Worm (Caenorhabditis elegans): ENCODE results near the gene srt-59.

DNA sequence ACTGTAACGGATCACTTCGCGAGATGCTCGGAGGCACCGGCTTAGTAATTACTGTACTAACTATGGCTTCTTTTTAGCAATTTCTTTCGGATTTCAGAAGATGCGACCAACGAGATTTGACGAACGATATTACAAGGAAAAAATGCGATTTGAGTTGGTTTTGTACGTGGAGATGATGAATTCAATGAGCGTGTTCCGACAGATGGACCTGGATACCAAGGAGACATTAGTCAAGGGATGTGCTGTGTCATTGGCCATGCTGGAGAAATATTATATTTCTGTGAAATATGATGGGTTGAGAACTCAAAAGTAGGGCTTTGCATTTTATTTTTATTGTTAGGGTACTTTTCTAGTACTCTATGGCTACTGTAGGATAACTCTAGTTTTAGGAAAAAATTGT is 29.1 kb upstream of the srt-59 start:
- TF ChIP-seq fkh-10 (GFP tag; optimal IDR thresholded peaks at IDR 0.05) (no peak), rnt-1 (tag; optimal IDR thresholded peaks at IDR 0.05) (no peak), hlh-15 (tag; optimal IDR thresholded peaks at IDR 0.05) (no peak), ceh-6 (GFP tag; optimal IDR thresholded peaks at IDR 0.05) (no peak), ama-1 (optimal IDR thresholded peaks at IDR 0.05) (no peak), pqm-1 (tag; optimal IDR thresholded peaks at IDR 0.05) (no peak), nfya-1 (tag; optimal IDR thresholded peaks at IDR 0.05) (no peak), F13H6.1 (tag; optimal IDR thresholded peaks at IDR 0.05) (no peak), unc-55 (GFP tag; optimal IDR thresholded peaks at IDR 0.05) (no peak), tbx-2 (tag; optimal IDR thresholded peaks at IDR 0.05) (no peak), pros-1 (tag; optimal IDR thresholded peaks at IDR 0.05) (no peak), sox-4 (tag; optimal IDR thresholded peaks at IDR 0.05) (no peak)
